Worm (Caenorhabditis elegans) whole organism, L4 larva: Measurements from ENCODE around the gene Y57A10B.6.

Experiments
- D1046.2 ChIP-seq: fragments of 200-800 bp; sonication (Bioruptor generic); IDR thresholded peaks from 2 replicates; pipeline ENCODE4 v1.3.6; 2022; ENCODE audit warnings: missing genetic modification characterization, missing compliant biosample characterization
- F10B5.3 ChIP-seq: sonication (generic microtip); optimal IDR thresholded peaks from 2 replicates; lab custom pipeline; 2016; ENCODE audit warnings: mild to moderate bottlenecking, missing genetic modification characterization, missing compliant biosample characterization
- F26F4.8 ChIP-seq: fragments of 200-800 bp; sonication (Bioruptor generic); conservative IDR thresholded peaks from 2 replicates; pipeline ENCODE4 v1.3.6; 2022; ENCODE audit warnings: missing genetic modification characterization, missing compliant biosample characterization
- F44E2.7 ChIP-seq: fragments of 200-800 bp; sonication (Bioruptor generic); IDR thresholded peaks from 2 replicates; pipeline ENCODE4 v2.1.2; 2022; ENCODE audit warnings: missing genetic modification characterization, missing compliant biosample characterization
- R02D3.7 ChIP-seq: fragments of 150-350 bp; sonication (generic microtip); optimal IDR thresholded peaks from 3 replicates; lab custom pipeline; 2014; ENCODE audit warnings: missing biosample characterization, missing genetic modification characterization
- T26A8.4 ChIP-seq: fragments of 200-800 bp; sonication (Bioruptor generic); IDR thresholded peaks from 2 replicates; pipeline ENCODE4 v1.3.6; 2022; ENCODE audit warnings: missing genetic modification characterization, missing compliant biosample characterization
- ZK337.2 ChIP-seq: fragments of 200-800 bp; sonication (Bioruptor generic); IDR thresholded peaks from 2 replicates; pipeline ENCODE4 v1.3.6; 2022; ENCODE audit warnings: missing genetic modification reagents, missing genetic modification characterization, missing compliant biosample characterization
- aha-1 ChIP-seq: fragments of 150-350 bp; peaks from one replicate; lab custom pipeline; 2014; ENCODE audit warnings: missing biosample characterization, missing genetic modification characterization
- arid-1 ChIP-seq: fragments of 200-800 bp; sonication (Bioruptor generic); conservative IDR thresholded peaks from 2 replicates; pipeline ENCODE4 v1.3.6; 2022; ENCODE audit warnings: missing genetic modification reagents, missing genetic modification characterization, missing compliant biosample characterization
- ceh-28 ChIP-seq: fragments of 150-350 bp; optimal IDR thresholded peaks from 2 replicates; lab custom pipeline; 2014; ENCODE audit warnings: missing biosample characterization, missing genetic modification reagents, missing genetic modification characterization
- ceh-62 ChIP-seq: sonication (generic microtip); optimal IDR thresholded peaks from 2 replicates; lab custom pipeline; 2017; ENCODE audit warnings: missing biosample characterization, missing genetic modification characterization
- daf-12 ChIP-seq: fragments of 150-350 bp; optimal IDR thresholded peaks from 2 replicates; lab custom pipeline; 2014; ENCODE audit warnings: missing biosample characterization, missing genetic modification reagents, missing genetic modification characterization
- daf-16 ChIP-seq, 3 experiments: sonication (generic microtip); optimal IDR thresholded peaks; 2 replicates each; lab custom pipeline; 2016 to 2017; ENCODE audit warnings: missing genetic modification characterization in 3 of 3, missing genetic modification reagents in 3 of 3, mild to moderate bottlenecking in 2 of 3, missing compliant biosample characterization in 2 of 3, missing biosample characterization in 1 of 3, moderate library complexity in 1 of 3
- dmd-6 ChIP-seq: fragments of 200-800 bp; sonication (Bioruptor generic); IDR thresholded peaks from 2 replicates; pipeline ENCODE4 v1.3.6; 2022; ENCODE audit warnings: missing genetic modification reagents, missing genetic modification characterization, missing compliant biosample characterization
- dpl-1 ChIP-seq: fragments of 150-350 bp; optimal IDR thresholded peaks from 2 replicates; lab custom pipeline; 2014; ENCODE audit warnings: missing biosample characterization, missing genetic modification reagents, missing genetic modification characterization
- egl-43 ChIP-seq: fragments of 200-800 bp; sonication (Bioruptor generic); IDR thresholded peaks from 2 replicates; pipeline ENCODE4 v1.3.6; 2022; ENCODE audit warnings: missing genetic modification reagents, missing genetic modification characterization, missing compliant biosample characterization
- fos-1 ChIP-seq: fragments of 150-350 bp; optimal IDR thresholded peaks from 2 replicates; lab custom pipeline; 2014; ENCODE audit warnings: missing biosample characterization, missing genetic modification characterization
- gei-8 ChIP-seq: fragments of 200-800 bp; sonication (Bioruptor generic); optimal IDR thresholded peaks from 2 replicates; lab custom pipeline; 2018; ENCODE audit warnings: mild to moderate bottlenecking, missing genetic modification characterization, missing compliant biosample characterization
- hmg-1.1 ChIP-seq: fragments of 200-800 bp; sonication (Bioruptor generic); IDR thresholded peaks from 2 replicates; pipeline ENCODE4 v1.3.6; 2022; ENCODE audit warnings: missing genetic modification reagents, missing genetic modification characterization, missing compliant biosample characterization
- lsy-2 ChIP-seq, 2 experiments: fragments of 150-350 bp in 1 of 2; sonication (generic microtip) in 1 of 2; optimal IDR thresholded peaks; 2 replicates each; lab custom pipeline; 2014 to 2017; ENCODE audit warnings: missing biosample characterization in 2 of 2, missing genetic modification characterization in 2 of 2
- madf-9 ChIP-seq: fragments of 200-800 bp; sonication (Bioruptor generic); conservative IDR thresholded peaks from 2 replicates; pipeline ENCODE4 v1.3.6; 2022; ENCODE audit warnings: missing genetic modification reagents, missing genetic modification characterization, missing compliant biosample characterization
- mxl-2 ChIP-seq: fragments of 200-800 bp; sonication (Bioruptor generic); conservative IDR thresholded peaks from 2 replicates; pipeline ENCODE4 v1.3.6; 2022; ENCODE audit warnings: missing genetic modification reagents, missing genetic modification characterization, missing compliant biosample characterization
- nhr-48 ChIP-seq: sonication (generic microtip); optimal IDR thresholded peaks from 2 replicates; lab custom pipeline; 2016; ENCODE audit warnings: mild to moderate bottlenecking, missing genetic modification characterization, missing compliant biosample characterization
- nhr-76 ChIP-seq: fragments of 150-350 bp; optimal IDR thresholded peaks from 2 replicates; lab custom pipeline; 2014; ENCODE audit warnings: missing biosample characterization, missing genetic modification characterization
- pha-4 ChIP-seq, 2 experiments: fragments of 150-350 bp in 1 of 2; fragments of 200-800 bp in 1 of 2; sonication (Bioruptor generic) in 1 of 2; IDR thresholded peaks in 1 of 2; optimal IDR thresholded peaks in 1 of 2; 2 replicates each; pipeline versions ENCODE4 v1.3.6 to Lab custom; 2014 to 2022; ENCODE audit warnings: missing genetic modification characterization in 2 of 2, missing genetic modification reagents in 2 of 2, missing biosample characterization in 1 of 2, missing compliant biosample characterization in 1 of 2
- php-3 ChIP-seq: fragments of 200-800 bp; sonication (Bioruptor generic); IDR thresholded peaks from 2 replicates; pipeline ENCODE4 v1.3.6; 2022; ENCODE audit warnings: missing genetic modification reagents, missing genetic modification characterization, missing compliant biosample characterization
- pqm-1 ChIP-seq: sonication (generic microtip); optimal IDR thresholded peaks from 2 replicates; lab custom pipeline; 2017; ENCODE audit warnings: missing biosample characterization, missing genetic modification characterization
- rbr-2 ChIP-seq: sonication (generic microtip); optimal IDR thresholded peaks from 2 replicates; lab custom pipeline; 2016; ENCODE audit warnings: missing genotype, missing genetic modification characterization, missing compliant biosample characterization
- saeg-2 ChIP-seq: fragments of 200-800 bp; sonication (Bioruptor generic); IDR thresholded peaks from 2 replicates; pipeline ENCODE4 v1.3.6; 2022; ENCODE audit warnings: missing genetic modification reagents, missing genetic modification characterization, missing compliant biosample characterization
- sdz-12 ChIP-seq: fragments of 200-800 bp; sonication (Bioruptor generic); optimal IDR thresholded peaks from 2 replicates; lab custom pipeline; 2018; ENCODE audit warnings: mild to moderate bottlenecking, missing genetic modification characterization, missing compliant biosample characterization
- tra-1 ChIP-seq: fragments of 200-800 bp; sonication (Bioruptor generic); IDR thresholded peaks from 2 replicates; pipeline ENCODE4 v1.3.6; 2022; ENCODE audit warnings: missing genetic modification reagents, missing genetic modification characterization, missing compliant biosample characterization
- unc-130 ChIP-seq: sonication (generic microtip); optimal IDR thresholded peaks from 2 replicates; lab custom pipeline; 2016; ENCODE audit warnings: missing genetic modification reagents, missing genetic modification characterization, missing compliant biosample characterization
- ztf-7 ChIP-seq: fragments of 150-350 bp; optimal IDR thresholded peaks from 2 replicates; lab custom pipeline; 2014; ENCODE audit warnings: missing biosample characterization, missing genetic modification characterization

Gene Y57A10B.6

DNA sequence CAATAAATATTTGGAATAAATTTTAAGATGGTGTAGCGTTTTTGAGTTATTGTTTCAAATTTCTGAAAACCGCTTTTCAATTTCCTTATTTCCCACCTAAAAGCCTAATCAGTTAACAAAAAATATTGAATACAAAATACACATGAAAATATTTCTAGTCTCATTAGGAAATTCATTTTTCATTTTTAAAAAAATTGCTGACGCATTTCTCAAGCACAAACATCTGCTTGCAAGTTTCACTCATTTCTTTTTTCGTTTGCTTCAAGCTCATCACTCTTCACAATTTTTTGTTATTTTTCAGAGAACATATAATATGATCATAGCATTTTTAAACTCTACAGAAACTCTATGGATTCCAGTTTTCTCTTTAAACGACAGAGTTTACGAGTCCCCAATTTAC, 1.9 kb upstream of the Y57A10B.6 start, which contains the start of gene sre-41:
Gene sre-41, plus strand, starts transcription at position 301 of the 400 bp plus-strand sequence.
- TF ChIP-seq arid-1 (no peak), php-3 (GFP tag; lab: Robert Waterston, UW) (no peak), egl-43 (GFP tag; lab: Robert Waterston, UW) (no peak), daf-12 (tag; lab: Kevin White, UChicago) (no peak), mxl-2 (no peak), madf-9 (no peak), saeg-2 (GFP tag; lab: Robert Waterston, UW) (no peak), daf-16 (GFP tag; optimal IDR thresholded peaks at IDR 0.05; lab: Kevin White, UChicago) (no peak), daf-16 (tag; optimal IDR thresholded peaks at IDR 0.05; lab: Kevin White, UChicago) (no peak), T26A8.4 (GFP tag; lab: Robert Waterston, UW) (no peak), rbr-2 (tag; lab: Kevin White, UChicago) (no peak), hmg-1.1 (GFP tag; lab: Robert Waterston, UW) (no peak), nhr-76 (tag; lab: Kevin White, UChicago) (no peak), pha-4 (GFP tag; IDR thresholded peaks at IDR 0.05; lab: Robert Waterston, UW) (no peak), pha-4 (tag; optimal IDR thresholded peaks at IDR 0.05; lab: Kevin White, UChicago) (no peak), dpl-1 (GFP tag; lab: Kevin White, UChicago) (no peak), pqm-1 (tag; lab: Kevin White, UChicago) (no peak), ztf-7 (tag; lab: Kevin White, UChicago) (no peak), F10B5.3 (tag; lab: Kevin White, UChicago) (no peak), F26F4.8 (GFP tag; lab: Robert Waterston, UW) (no peak), unc-130 (GFP tag; lab: Kevin White, UChicago) (no peak), tra-1 (GFP tag; lab: Robert Waterston, UW) (no peak)
- TF ChIP-seq, all 104 proteins: peak for 0

- TF ChIP-seq sdz-12 (GFP tag; lab: Kevin White, UChicago) (no peak), pqm-1 (tag; lab: Kevin White, UChicago) (no peak), mxl-2 (no peak)
Measured at ce11 chrII:12393690-12394089, 3.8 kb downstream of the Y57A10B.6 start, which contains the start of gene Y57A10B.7. Y57A10B.7 (minus strand) TSS chrII:12393790.

- TF ChIP-seq nhr-48 (no peak), aha-1 (tag; lab: Kevin White, UChicago) (peak; percentile 68), R02D3.7 (tag; lab: Kevin White, UChicago) (no peak), ceh-28 (tag; lab: Kevin White, UChicago) (peak; percentile 89), ceh-62 (no peak), gei-8 (GFP tag; lab: Kevin White, UChicago) (no peak)
Measured at ce11 chrII:12394138-12394537, 4.3 kb downstream of the Y57A10B.6 start.

ce11 chrII:12397656-12398055, 7.8 kb downstream of the Y57A10B.6 start, which contains the start of gene F57G9.7:
F57G9.7 (minus strand) TSS chrII:12397756.
- TF ChIP-seq daf-12 (tag; lab: Kevin White, UChicago): no peak
- no peak for TF ChIP-seq D1046.2 (GFP tag; lab: Robert Waterston, UW)
- TF ChIP-seq aha-1 (tag; lab: Kevin White, UChicago): no peak
- no peak for TF ChIP-seq R02D3.7 (tag; lab: Kevin White, UChicago)
- TF ChIP-seq lsy-2 (tag; optimal IDR thresholded peaks at IDR 0.05; lab: Kevin White, UChicago): no peak
- TF ChIP-seq ZK337.2 (GFP tag; lab: Robert Waterston, UW): no peak
- TF ChIP-seq dmd-6: no peak
- TF ChIP-seq pqm-1 (tag; lab: Kevin White, UChicago): no peak

- TF ChIP-seq F44E2.7 (GFP tag; lab: Robert Waterston, UW) (no peak), nhr-76 (tag; lab: Kevin White, UChicago) (no peak), ztf-7 (tag; lab: Kevin White, UChicago) (no peak), fos-1 (no peak)
- TF ChIP-seq, all 104 proteins: peak for 0
Measured at ce11 chrII:12401791-12402190, 11.9 kb downstream of the Y57A10B.6 start, which contains the start of gene sre-29. sre-29 (minus strand) TSS chrII:12401891.
